Worm (Caenorhabditis elegans) whole organism, mixed stage, embryonic: Measurements from ENCODE around the gene ZK757.10.

Experiments
- bed-3 ChIP-seq: fragments of 200-800 bp; sonication (Bioruptor generic); optimal IDR thresholded peaks from 3 replicates; lab custom pipeline; 2018; ENCODE audit warnings: mild to moderate bottlenecking, missing genetic modification characterization, moderate library complexity, missing compliant biosample characterization
- blmp-1 ChIP-seq: fragments of 150-350 bp; optimal IDR thresholded peaks from 2 replicates; lab custom pipeline; 2014; ENCODE audit warnings: missing biosample characterization, missing genetic modification characterization
- ces-1 ChIP-seq: fragments of 150-350 bp; optimal IDR thresholded peaks from 2 replicates; lab custom pipeline; 2014; ENCODE audit warnings: missing biosample characterization, missing genetic modification reagents, missing genetic modification characterization
- cnd-1 ChIP-seq: fragments of 200-800 bp; sonication (Bioruptor generic); optimal IDR thresholded peaks from 2 replicates; lab custom pipeline; 2018; ENCODE audit warnings: mild to moderate bottlenecking, missing genetic modification characterization, missing compliant biosample characterization
- elt-3 ChIP-seq: fragments of 150-350 bp; optimal IDR thresholded peaks from 2 replicates; lab custom pipeline; 2014; ENCODE audit warnings: missing biosample characterization, missing genetic modification characterization
- hlh-1 ChIP-seq: fragments of 150-350 bp; optimal IDR thresholded peaks from 2 replicates; lab custom pipeline; 2014; ENCODE audit warnings: missing biosample characterization, missing genetic modification reagents, missing genetic modification characterization
- lin-32 ChIP-seq: fragments of 200-800 bp; sonication (Bioruptor generic); optimal IDR thresholded peaks from 2 replicates; lab custom pipeline; 2018; ENCODE audit warnings: mild to moderate bottlenecking, missing genetic modification characterization, missing compliant biosample characterization
- mab-5 ChIP-seq: fragments of 150-350 bp; optimal IDR thresholded peaks from 2 replicates; lab custom pipeline; 2014; ENCODE audit warnings: missing biosample characterization, missing genetic modification characterization
- nhr-28 ChIP-seq: fragments of 150-350 bp; optimal IDR thresholded peaks from 2 replicates; lab custom pipeline; 2014; ENCODE audit warnings: missing biosample characterization, missing genetic modification characterization
- pha-4 ChIP-seq: fragments of 150-350 bp; optimal IDR thresholded peaks from 2 replicates; lab custom pipeline; 2018; ENCODE audit warnings: missing biosample characterization, missing genetic modification reagents, missing genetic modification characterization
- snpc-4 ChIP-seq: fragments of 150-350 bp; optimal IDR thresholded peaks from 2 replicates; lab custom pipeline; 2014; ENCODE audit warnings: missing biosample characterization, missing genetic modification characterization
- unc-39 ChIP-seq: fragments of 150-350 bp; optimal IDR thresholded peaks from 2 replicates; lab custom pipeline; 2014; ENCODE audit warnings: missing biosample characterization, missing genetic modification characterization
- unc-62 ChIP-seq: fragments of 150-350 bp; optimal IDR thresholded peaks from 2 replicates; lab custom pipeline; 2014; ENCODE audit warnings: missing biosample characterization, missing genetic modification reagents, missing genetic modification characterization
- ztf-11 ChIP-seq: fragments of 150-350 bp; optimal IDR thresholded peaks from 2 replicates; lab custom pipeline; 2014; ENCODE audit warnings: missing biosample characterization, missing genetic modification characterization

DNA sequence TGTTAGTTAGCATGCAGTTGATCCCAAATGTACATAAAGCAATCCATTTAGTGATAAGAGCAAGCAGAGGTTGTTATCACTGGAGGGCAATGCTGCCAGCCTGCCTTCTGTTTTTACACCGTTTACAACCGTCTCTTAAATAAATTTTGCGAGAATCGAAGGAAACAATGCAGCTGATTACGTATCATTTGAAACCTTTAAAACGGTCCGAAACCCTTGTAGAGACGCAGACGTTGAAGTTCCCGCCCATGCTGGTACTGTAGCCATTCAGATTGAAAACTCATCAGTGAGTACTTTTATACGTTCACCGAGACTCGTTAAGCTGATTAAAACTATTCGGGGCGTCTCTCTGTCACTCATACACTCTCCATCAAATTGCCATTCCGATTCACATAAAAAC lies 53.4 kb downstream of the ZK757.10 start:
- TF ChIP-seq blmp-1 (no peak), unc-62 (GFP tag; lab: Kevin White, UChicago) (no peak), elt-3 (tag; lab: Kevin White, UChicago) (no peak), lin-32 (GFP tag; lab: Kevin White, UChicago) (no peak), unc-39 (tag; lab: Kevin White, UChicago) (no peak), ces-1 (GFP tag; lab: Kevin White, UChicago) (no peak), snpc-4 (tag; lab: Kevin White, UChicago) (no peak), bed-3 (GFP tag; lab: Kevin White, UChicago) (no peak), nhr-28 (no peak), cnd-1 (no peak), mab-5 (tag; lab: Kevin White, UChicago) (no peak), hlh-1 (no peak), pha-4 (no peak), ztf-11 (no peak)
